Fruit fly (Drosophila melanogaster) whole organism, adult: ENCODE results near the gene CG42833.

ENCODE experiments used
- CG11617 ChIP-seq: fragments of 200-800 bp; sonication (Bioruptor generic); optimal IDR thresholded peaks from 2 replicates; lab custom pipeline; 2017; ENCODE audit warnings: mild to moderate bottlenecking, missing biosample characterization, missing genetic modification reagents, missing genetic modification characterization
- CG12768 ChIP-seq: fragments of 200-800 bp; sonication (Bioruptor generic); optimal IDR thresholded peaks from 2 replicates; lab custom pipeline; 2017; ENCODE audit warnings: missing biosample characterization, missing genetic modification characterization, mild to moderate bottlenecking, moderate library complexity, missing genetic modification reagents
- CG14711 ChIP-seq: fragments of 200-800 bp; sonication (Bioruptor generic); optimal IDR thresholded peaks from 2 replicates; lab custom pipeline; 2018; ENCODE audit warnings: missing biosample characterization, mild to moderate bottlenecking, missing genetic modification characterization, moderate library complexity
- CG1620 ChIP-seq: fragments of 200-800 bp; sonication (Bioruptor generic); optimal IDR thresholded peaks from 2 replicates; lab custom pipeline; 2016; ENCODE audit warnings: missing biosample characterization, missing genetic modification characterization
- CG33017 ChIP-seq: fragments of 200-800 bp; sonication (Bioruptor generic); optimal IDR thresholded peaks from 2 replicates; lab custom pipeline; 2018; ENCODE audit warnings: missing biosample characterization, mild to moderate bottlenecking, missing genetic modification characterization, moderate library complexity
- CG5204 ChIP-seq: fragments of 200-800 bp; sonication (Bioruptor generic); optimal IDR thresholded peaks from 2 replicates; lab custom pipeline; 2016; ENCODE audit warnings: missing biosample characterization, missing genetic modification characterization
- CG7045 ChIP-seq: fragments of 200-800 bp; sonication (Bioruptor generic); optimal IDR thresholded peaks from 2 replicates; lab custom pipeline; 2017; ENCODE audit warnings: missing biosample characterization, mild to moderate bottlenecking, missing genetic modification characterization
- CG7101 ChIP-seq: fragments of 200-800 bp; sonication (Bioruptor generic); optimal IDR thresholded peaks from 2 replicates; lab custom pipeline; 2018; ENCODE audit warnings: missing biosample characterization, mild to moderate bottlenecking, missing genetic modification characterization, moderate library complexity
- Clk ChIP-seq: fragments of 200-800 bp; sonication (Bioruptor generic); optimal IDR thresholded peaks from 2 replicates; lab custom pipeline; 2017; ENCODE audit warnings: missing biosample characterization, missing genetic modification characterization
- Crg-1 ChIP-seq: fragments of 200-800 bp; sonication (Bioruptor generic); optimal IDR thresholded peaks from 2 replicates; lab custom pipeline; 2016; ENCODE audit warnings: missing biosample characterization, missing genetic modification characterization
- Hr96 ChIP-seq: fragments of 200-800 bp; sonication (Bioruptor generic); optimal IDR thresholded peaks from 2 replicates; lab custom pipeline; 2016; ENCODE audit warnings: missing biosample characterization, missing genetic modification characterization
- Mnt ChIP-seq: fragments of 200-800 bp; sonication (Bioruptor generic); optimal IDR thresholded peaks from 2 replicates; lab custom pipeline; 2016; ENCODE audit warnings: missing biosample characterization, mild to moderate bottlenecking, missing genetic modification characterization
- bab1 ChIP-seq: fragments of 200-800 bp; sonication (Bioruptor generic); optimal IDR thresholded peaks from 3 replicates; lab custom pipeline; 2019; ENCODE audit warnings: missing biosample characterization, mild to moderate bottlenecking, missing genetic modification characterization, moderate library complexity
- cic ChIP-seq: fragments of 200-800 bp; sonication (Bioruptor generic); optimal IDR thresholded peaks from 2 replicates; lab custom pipeline; 2017; ENCODE audit warnings: missing biosample characterization, mild to moderate bottlenecking, missing genetic modification characterization, moderate library complexity
- cnc ChIP-seq, 2 experiments: fragments of >200 bp; optimal IDR thresholded peaks; 2 replicates each; lab custom pipeline; 2017
- kay ChIP-seq: fragments of 200-800 bp; sonication (Bioruptor generic); peaks from one replicate; lab custom pipeline; 2016; ENCODE audit warnings: missing biosample characterization, missing genetic modification characterization, borderline replicate concordance
- ovo ChIP-seq: fragments of 200-800 bp; sonication (Bioruptor generic); optimal IDR thresholded peaks from 2 replicates; lab custom pipeline; 2016; ENCODE audit warnings: missing biosample characterization, missing genetic modification characterization
- pad ChIP-seq: fragments of 200-800 bp; sonication (Bioruptor generic); optimal IDR thresholded peaks from 3 replicates; lab custom pipeline; 2017; ENCODE audit warnings: missing biosample characterization, missing genetic modification characterization, mild to moderate bottlenecking, moderate library complexity, missing genetic modification reagents
- tj ChIP-seq: fragments of 200-800 bp; sonication (Bioruptor generic); optimal IDR thresholded peaks from 3 replicates; lab custom pipeline; 2017; ENCODE audit warnings: missing biosample characterization, mild to moderate bottlenecking, missing genetic modification characterization, moderate library complexity
- toe ChIP-seq: fragments of 200-800 bp; sonication (Bioruptor generic); optimal IDR thresholded peaks from 2 replicates; lab custom pipeline; 2016; ENCODE audit warnings: missing biosample characterization, missing genetic modification characterization

CG42833 gene

dm6 chr3L:20212022-20212421 is 12.1 kb downstream of the CG42833 start, which contains the start of gene CG7017:
TSS of gene CG7017 (minus strand) at chr3L:20212122.
- TF ChIP-seq CG12768 (GFP tag; lab: Kevin White, UChicago) = no peak
- no peak for TF ChIP-seq CG1620
- no peak for TF ChIP-seq pad (GFP tag; lab: Kevin White, UChicago)
- TF ChIP-seq CG33017 (tag; lab: Kevin White, UChicago) = no peak
- no peak for TF ChIP-seq CG5204
- no peak for TF ChIP-seq bab1 (GFP tag; lab: Kevin White, UChicago)
- TF ChIP-seq cic (GFP tag; lab: Kevin White, UChicago) = no peak
- no peak for TF ChIP-seq tj (GFP tag; lab: Kevin White, UChicago)
- no peak for TF ChIP-seq kay (GFP tag; lab: Kevin White, UChicago)
- TF ChIP-seq toe (GFP tag; lab: Kevin White, UChicago) = no peak
- no peak for TF ChIP-seq CG7045
- TF ChIP-seq Hr96 (GFP tag; lab: Kevin White, UChicago) = no peak
- TF ChIP-seq Clk (GFP tag; lab: Kevin White, UChicago) = no peak
- no peak for TF ChIP-seq CG11617 (GFP tag; lab: Kevin White, UChicago)
- no peak for TF ChIP-seq cnc (optimal IDR thresholded peaks at IDR 0.05; lab: Kevin White, UChicago)
- no peak for TF ChIP-seq CG7101
- TF ChIP-seq Crg-1 (GFP tag; lab: Kevin White, UChicago) = no peak
- TF ChIP-seq Mnt (GFP tag; lab: Kevin White, UChicago) = no peak

- no peak for TF ChIP-seq CG14711
- no peak for TF ChIP-seq CG33017 (tag; lab: Kevin White, UChicago)
- no peak for TF ChIP-seq Hr96 (GFP tag; lab: Kevin White, UChicago)
- no peak for TF ChIP-seq CG7101
- TF ChIP-seq tj (GFP tag; lab: Kevin White, UChicago) = no peak
- no peak for TF ChIP-seq CG11617 (GFP tag; lab: Kevin White, UChicago)
- no peak for TF ChIP-seq CG7045
- no peak for TF ChIP-seq Clk (GFP tag; lab: Kevin White, UChicago)
- no peak for TF ChIP-seq ovo (GFP tag; lab: Kevin White, UChicago)
- TF ChIP-seq pad (GFP tag; lab: Kevin White, UChicago) = no peak
- TF ChIP-seq toe (GFP tag; lab: Kevin White, UChicago) = no peak
- TF ChIP-seq Crg-1 (GFP tag; lab: Kevin White, UChicago) = no peak
- TF ChIP-seq cic (GFP tag; lab: Kevin White, UChicago) = no peak
- TF ChIP-seq CG5204 = no peak
- no peak for TF ChIP-seq kay (GFP tag; lab: Kevin White, UChicago)
- TF ChIP-seq CG1620 = no peak
- TF ChIP-seq Mnt (GFP tag; lab: Kevin White, UChicago) = no peak
- no peak for TF ChIP-seq bab1 (GFP tag; lab: Kevin White, UChicago)
Observed at dm6 chr3L:20220374-20220773, 20.5 kb downstream of the CG42833 start, which contains the start of gene CG6933. TSS of gene CG6933 (minus strand) at chr3L:20220420.

dm6 chr3L:20220918-20221317 is 21.0 kb downstream of the CG42833 start:
- TF ChIP-seq cnc (optimal IDR thresholded peaks at IDR 0.05; lab: Kevin White, UChicago) (no peak), Crg-1 (GFP tag; lab: Kevin White, UChicago) (no peak), cic (GFP tag; lab: Kevin White, UChicago) (no peak), CG7045 (no peak), toe (GFP tag; lab: Kevin White, UChicago) (no peak), bab1 (GFP tag; lab: Kevin White, UChicago) (no peak), CG5204 (no peak), CG1620 (no peak), ovo (GFP tag; lab: Kevin White, UChicago) (no peak), CG12768 (GFP tag; lab: Kevin White, UChicago) (no peak), CG14711 (no peak), tj (GFP tag; lab: Kevin White, UChicago) (no peak), CG7101 (no peak), CG11617 (GFP tag; lab: Kevin White, UChicago) (no peak), pad (GFP tag; lab: Kevin White, UChicago) (no peak), CG33017 (tag; lab: Kevin White, UChicago) (no peak), Clk (GFP tag; lab: Kevin White, UChicago) (no peak), Hr96 (GFP tag; lab: Kevin White, UChicago) (no peak), Mnt (GFP tag; lab: Kevin White, UChicago) (no peak)

dm6 chr3L:20221412-20221864 is 21.5 kb downstream of the CG42833 start, which contains the start of gene CG17145:
TSS of gene CG17145 (plus strand) at chr3L:20221814.
- TF ChIP-seq cnc (optimal IDR thresholded peaks at IDR 0.05; lab: Kevin White, UChicago) (no peak), cic (GFP tag; lab: Kevin White, UChicago) (no peak), CG1620 (no peak), ovo (GFP tag; lab: Kevin White, UChicago) (no peak), CG14711 (no peak), CG12768 (GFP tag; lab: Kevin White, UChicago) (no peak), Hr96 (GFP tag; lab: Kevin White, UChicago) (no peak), CG11617 (GFP tag; lab: Kevin White, UChicago) (no peak), Crg-1 (GFP tag; lab: Kevin White, UChicago) (no peak), pad (GFP tag; lab: Kevin White, UChicago) (no peak), CG33017 (tag; lab: Kevin White, UChicago) (no peak), bab1 (GFP tag; lab: Kevin White, UChicago) (no peak), toe (GFP tag; lab: Kevin White, UChicago) (no peak), CG7101 (no peak), Clk (GFP tag; lab: Kevin White, UChicago) (no peak)

- TF ChIP-seq CG7045 (no peak), CG14711 (no peak), kay (GFP tag; lab: Kevin White, UChicago) (no peak), Clk (GFP tag; lab: Kevin White, UChicago) (no peak), CG33017 (tag; lab: Kevin White, UChicago) (no peak), Crg-1 (GFP tag; lab: Kevin White, UChicago) (no peak), CG12768 (GFP tag; lab: Kevin White, UChicago) (no peak), CG5204 (no peak), Mnt (GFP tag; lab: Kevin White, UChicago) (no peak), CG7101 (no peak), CG11617 (GFP tag; lab: Kevin White, UChicago) (no peak), tj (GFP tag; lab: Kevin White, UChicago) (no peak), toe (GFP tag; lab: Kevin White, UChicago) (no peak), ovo (GFP tag; lab: Kevin White, UChicago) (no peak), pad (GFP tag; lab: Kevin White, UChicago) (no peak), Hr96 (GFP tag; lab: Kevin White, UChicago) (no peak), cic (GFP tag; lab: Kevin White, UChicago) (no peak), CG1620 (no peak)
Observed at dm6 chr3L:20222617-20223016, 22.7 kb downstream of the CG42833 start.
